Worm (Caenorhabditis elegans) whole organism, L1 larva: Measurements from ENCODE around the gene lron-12.

Experiments used
- C34B4.2 ChIP-seq: sonication (generic microtip); optimal IDR thresholded peaks from 2 replicates; lab custom pipeline; 2017; ENCODE audit warnings: mild to moderate bottlenecking, missing genetic modification characterization, missing compliant biosample characterization
- aly-2 ChIP-seq: fragments of 150-350 bp; optimal IDR thresholded peaks from 2 replicates; lab custom pipeline; 2014; ENCODE audit warnings: missing biosample characterization, missing genetic modification characterization
- ama-1 ChIP-seq: fragments of 150-350 bp; optimal IDR thresholded peaks from 2 replicates; lab custom pipeline; 2014
- ceh-82 ChIP-seq, 3 experiments: fragments of 150-350 bp in 1 of 3; sonication (generic microtip) in 2 of 3; optimal IDR thresholded peaks; 2 replicates each; lab custom pipeline; 2014 to 2017; ENCODE audit warnings: missing biosample characterization in 3 of 3, missing genetic modification characterization in 3 of 3
- dsc-1 ChIP-seq: sonication (generic microtip); optimal IDR thresholded peaks from 2 replicates; lab custom pipeline; 2016; ENCODE audit warnings: mild to moderate bottlenecking, missing genetic modification characterization, missing compliant biosample characterization
- efl-1 ChIP-seq, 4 experiments: fragments of 150-350 bp; optimal IDR thresholded peaks in 3 of 4; peaks in 1 of 4; 1 replicate in 1 of 4; 2 replicates in 3 of 4; lab custom pipeline; 2014; ENCODE audit warnings: missing biosample characterization in 2 of 4, missing genetic modification characterization in 2 of 4, missing genetic modification reagents in 2 of 4
- egl-27 ChIP-seq, 2 experiments: fragments of 150-350 bp in 1 of 2; sonication (generic microtip); optimal IDR thresholded peaks; 3 replicates each; lab custom pipeline; 2017 to 2018; ENCODE audit warnings: missing biosample characterization in 2 of 2, missing genetic modification characterization in 2 of 2, missing genetic modification reagents in 2 of 2
- ets-5 ChIP-seq: fragments of 200-800 bp; sonication (Bioruptor generic); IDR thresholded peaks from 2 replicates; pipeline ENCODE4 v1.3.6; 2022; ENCODE audit warnings: missing genetic modification characterization, missing compliant biosample characterization
- fkh-8 ChIP-seq: sonication (generic microtip); optimal IDR thresholded peaks from 2 replicates; lab custom pipeline; 2016; ENCODE audit warnings: mild to moderate bottlenecking, missing genetic modification characterization, missing compliant biosample characterization
- hlh-17 ChIP-seq: fragments of 200-800 bp; sonication (Bioruptor generic); optimal IDR thresholded peaks from 2 replicates; lab custom pipeline; 2018; ENCODE audit warnings: missing genetic modification characterization, mild to moderate bottlenecking, missing compliant biosample characterization, moderate library complexity, borderline replicate concordance
- hlh-4 ChIP-seq: sonication (generic microtip); optimal IDR thresholded peaks from 2 replicates; lab custom pipeline; 2016; ENCODE audit warnings: mild to moderate bottlenecking, missing genetic modification characterization, missing compliant biosample characterization
- hpl-2 ChIP-seq: fragments of 150-350 bp; optimal IDR thresholded peaks from 2 replicates; lab custom pipeline; 2014; ENCODE audit warnings: missing biosample characterization, missing genetic modification reagents, missing genetic modification characterization
- irx-1 ChIP-seq: sonication (generic microtip); optimal IDR thresholded peaks from 2 replicates; lab custom pipeline; 2016; ENCODE audit warnings: missing genetic modification characterization, missing compliant biosample characterization
- isw-1 ChIP-seq: fragments of 200-800 bp; sonication (Bioruptor generic); IDR thresholded peaks from 2 replicates; pipeline ENCODE4 v1.3.6; 2022; ENCODE audit warnings: missing genetic modification characterization, missing compliant biosample characterization
- lin-14 ChIP-seq: fragments of 200-800 bp; sonication (Bioruptor generic); optimal IDR thresholded peaks from 2 replicates; lab custom pipeline; 2018; ENCODE audit warnings: mild to moderate bottlenecking, missing genetic modification characterization, moderate library complexity, missing compliant biosample characterization
- lin-15B ChIP-seq: fragments of 150-350 bp; sonication (generic microtip); optimal IDR thresholded peaks from 3 replicates; lab custom pipeline; 2014; ENCODE audit warnings: missing biosample characterization, missing genetic modification characterization
- lin-35 ChIP-seq, 2 experiments: fragments of 150-350 bp; optimal IDR thresholded peaks; 2 replicates each; lab custom pipeline; 2014; ENCODE audit warnings: missing biosample characterization in 2 of 2, missing genetic modification characterization in 2 of 2, missing genetic modification reagents in 2 of 2
- lir-3 ChIP-seq: sonication (generic microtip); optimal IDR thresholded peaks from 2 replicates; lab custom pipeline; 2016; ENCODE audit warnings: mild to moderate bottlenecking, missing genetic modification characterization, moderate library complexity, missing compliant biosample characterization; ENCODE audit not compliant: poor library complexity
- lsy-2 ChIP-seq, 2 experiments: fragments of 150-350 bp; optimal IDR thresholded peaks; 2 replicates each; lab custom pipeline; 2014; ENCODE audit warnings: missing biosample characterization in 2 of 2, missing genetic modification characterization in 2 of 2
- mef-2 ChIP-seq: fragments of 150-350 bp; optimal IDR thresholded peaks from 2 replicates; lab custom pipeline; 2014; ENCODE audit warnings: missing biosample characterization, missing genetic modification characterization
- nhr-11 ChIP-seq: fragments of 150-350 bp; optimal IDR thresholded peaks from 2 replicates; lab custom pipeline; 2014; ENCODE audit warnings: missing biosample characterization, missing genetic modification characterization
- nhr-12 ChIP-seq: sonication (generic microtip); optimal IDR thresholded peaks from 2 replicates; lab custom pipeline; 2017; ENCODE audit warnings: missing biosample characterization, missing genetic modification characterization
- nhr-237 ChIP-seq: fragments of 150-350 bp; optimal IDR thresholded peaks from 2 replicates; lab custom pipeline; 2014; ENCODE audit warnings: missing biosample characterization, missing genetic modification characterization
- nhr-28 ChIP-seq: fragments of 150-350 bp; optimal IDR thresholded peaks from 2 replicates; lab custom pipeline; 2014; ENCODE audit warnings: missing biosample characterization, missing genetic modification characterization
- nhr-47 ChIP-seq: sonication (generic microtip); optimal IDR thresholded peaks from 2 replicates; lab custom pipeline; 2016; ENCODE audit warnings: mild to moderate bottlenecking, missing genetic modification characterization, moderate library complexity, missing compliant biosample characterization
- nhr-76 ChIP-seq: sonication (generic microtip); optimal IDR thresholded peaks from 2 replicates; lab custom pipeline; 2017; ENCODE audit warnings: missing biosample characterization, missing genetic modification characterization
- nhr-77 ChIP-seq: fragments of 150-350 bp; optimal IDR thresholded peaks from 2 replicates; lab custom pipeline; 2014; ENCODE audit warnings: missing biosample characterization, missing genetic modification characterization
- nhr-85 ChIP-seq: sonication (generic microtip); peaks from one replicate; lab custom pipeline; 2016; ENCODE audit warnings: missing genetic modification characterization, inconsistent platforms, missing compliant biosample characterization
- nhr-90 ChIP-seq: sonication (generic microtip); optimal IDR thresholded peaks from 2 replicates; lab custom pipeline; 2016; ENCODE audit warnings: mild to moderate bottlenecking, missing genetic modification characterization, missing compliant biosample characterization; ENCODE audit not compliant: poor library complexity
- pax-3 ChIP-seq: fragments of 200-800 bp; sonication (Bioruptor generic); optimal IDR thresholded peaks from 2 replicates; lab custom pipeline; 2018; ENCODE audit warnings: mild to moderate bottlenecking, missing genetic modification characterization, moderate library complexity, missing compliant biosample characterization
- pqm-1 ChIP-seq: sonication (generic microtip); optimal IDR thresholded peaks from 3 replicates; lab custom pipeline; 2017; ENCODE audit warnings: missing biosample characterization, missing genetic modification characterization
- skn-1 ChIP-seq: fragments of 150-350 bp; optimal IDR thresholded peaks from 2 replicates; lab custom pipeline; 2014; ENCODE audit warnings: missing biosample characterization, missing genetic modification characterization
- snu-23 ChIP-seq: sonication (generic microtip); optimal IDR thresholded peaks from 2 replicates; lab custom pipeline; 2016; ENCODE audit warnings: missing genetic modification characterization, missing compliant biosample characterization
- sox-4 ChIP-seq: sonication (generic microtip); optimal IDR thresholded peaks from 2 replicates; lab custom pipeline; 2016; ENCODE audit warnings: missing genetic modification characterization, missing compliant biosample characterization
- sptf-1 ChIP-seq: fragments of 150-350 bp; optimal IDR thresholded peaks from 2 replicates; lab custom pipeline; 2014; ENCODE audit warnings: missing biosample characterization, missing genetic modification characterization
- unc-130 ChIP-seq: fragments of 150-350 bp; optimal IDR thresholded peaks from 2 replicates; lab custom pipeline; 2017; ENCODE audit warnings: missing biosample characterization, missing genetic modification characterization, inconsistent platforms
- unc-30 ChIP-seq: sonication (generic microtip); optimal IDR thresholded peaks from 2 replicates; lab custom pipeline; 2017; ENCODE audit warnings: missing biosample characterization, missing genetic modification characterization
- unc-86 ChIP-seq: sonication (generic microtip); optimal IDR thresholded peaks from 2 replicates; lab custom pipeline; 2016; ENCODE audit warnings: missing genetic modification characterization, missing compliant biosample characterization
- unc-98 ChIP-seq: fragments of 200-800 bp; sonication (Bioruptor generic); IDR thresholded peaks from 2 replicates; pipeline ENCODE4 v1.3.6; 2022; ENCODE audit warnings: missing genetic modification characterization, missing compliant biosample characterization
- zag-1 ChIP-seq: fragments of 150-350 bp; optimal IDR thresholded peaks from 2 replicates; lab custom pipeline; 2014; ENCODE audit warnings: missing biosample characterization, missing genetic modification characterization
- zip-4 ChIP-seq: fragments of 200-800 bp; sonication (Bioruptor generic); optimal IDR thresholded peaks from 2 replicates; lab custom pipeline; 2018; ENCODE audit warnings: mild to moderate bottlenecking, missing genetic modification characterization, moderate library complexity, missing compliant biosample characterization
- ztf-11 ChIP-seq, 2 experiments: sonication (generic microtip); optimal IDR thresholded peaks; 2 replicates each; lab custom pipeline; 2016 to 2017; ENCODE audit warnings: missing genetic modification characterization in 2 of 2, missing biosample characterization in 1 of 2, missing compliant biosample characterization in 1 of 2

lron-12 gene

ce11 chrIII:12130052-12130451 is 11.8 kb upstream of the lron-12 start, which contains the start of gene Y75B8A.6:
Y75B8A.6 (minus strand) TSS chrIII:12130343.
- no peak for TF ChIP-seq efl-1 (optimal IDR thresholded peaks at IDR 0.05; lab: Kevin White, UChicago)
- TF ChIP-seq efl-1 (GFP tag; optimal IDR thresholded peaks at IDR 0.05 in 1 of 2; lab: Kevin White, UChicago), result peak in 1 of 2 experiments; percentile 40
- TF ChIP-seq nhr-77, result no peak

ce11 chrIII:12124392-12124791 is 6.1 kb upstream of the lron-12 start:
- no peak for TF ChIP-seq ceh-82 (tag; optimal IDR thresholded peaks at IDR 0.05; lab: Kevin White, UChicago)
- no peak for TF ChIP-seq efl-1 (optimal IDR thresholded peaks at IDR 0.05; lab: Kevin White, UChicago)
- peak in 1 of 2 experiments; percentile 58 for TF ChIP-seq efl-1 (GFP tag; optimal IDR thresholded peaks at IDR 0.05 in 1 of 2; lab: Kevin White, UChicago)

- TF ChIP-seq snu-23 (GFP tag; lab: Kevin White, UChicago), result no peak
- no peak for TF ChIP-seq ceh-82 (tag; optimal IDR thresholded peaks at IDR 0.05; lab: Kevin White, UChicago)
- no peak for TF ChIP-seq unc-130 (tag; lab: Kevin White, UChicago)
- TF ChIP-seq efl-1 (optimal IDR thresholded peaks at IDR 0.05; lab: Kevin White, UChicago), result no peak
- no peak for TF ChIP-seq efl-1 (GFP tag; optimal IDR thresholded peaks at IDR 0.05 in 1 of 2; lab: Kevin White, UChicago)
- TF ChIP-seq lin-35 (GFP tag; optimal IDR thresholded peaks at IDR 0.05; lab: Kevin White, UChicago), result no peak
- TF ChIP-seq nhr-12, result no peak
- no peak for TF ChIP-seq unc-98
- TF ChIP-seq aly-2, result no peak
- TF ChIP-seq sox-4, result no peak
- TF ChIP-seq skn-1 (tag; lab: Kevin White, UChicago), result no peak
- TF ChIP-seq nhr-90 (tag; lab: Kevin White, UChicago), result no peak
- no peak for TF ChIP-seq dsc-1 (tag; lab: Kevin White, UChicago)
- no peak for TF ChIP-seq lir-3 (tag; lab: Kevin White, UChicago)
- no peak for TF ChIP-seq unc-30 (tag; lab: Kevin White, UChicago)
Measured at ce11 chrIII:12123427-12123826, 5.1 kb upstream of the lron-12 start.

ce11 chrIII:12121177-12121576 is 2.9 kb upstream of the lron-12 start:
- no peak for TF ChIP-seq sptf-1
- no peak for TF ChIP-seq isw-1 (GFP tag; lab: Robert Waterston, UW)
- no peak for TF ChIP-seq ama-1 (lab: Kevin White, UChicago)
- TF ChIP-seq efl-1 (optimal IDR thresholded peaks at IDR 0.05; lab: Kevin White, UChicago), result no peak
- no peak for TF ChIP-seq efl-1 (GFP tag; optimal IDR thresholded peaks at IDR 0.05 in 1 of 2; lab: Kevin White, UChicago)
- no peak for TF ChIP-seq hlh-4 (tag; lab: Kevin White, UChicago)
- TF ChIP-seq unc-86, result no peak
- TF ChIP-seq lsy-2 (tag; optimal IDR thresholded peaks at IDR 0.05; lab: Kevin White, UChicago), result no peak
- TF ChIP-seq ztf-11 (tag; optimal IDR thresholded peaks at IDR 0.05; lab: Kevin White, UChicago), result no peak
- TF ChIP-seq nhr-47 (tag; lab: Kevin White, UChicago), result no peak
- TF ChIP-seq lin-14 (GFP tag; lab: Kevin White, UChicago), result no peak
- TF ChIP-seq C34B4.2 (tag; lab: Kevin White, UChicago), result no peak
- no peak for TF ChIP-seq egl-27 (tag; optimal IDR thresholded peaks at IDR 0.05; lab: Kevin White, UChicago)
- TF ChIP-seq nhr-85 (tag; lab: Kevin White, UChicago), result no peak
- no peak for TF ChIP-seq ets-5 (GFP tag; lab: Robert Waterston, UW)
- no peak for TF ChIP-seq nhr-237
- TF ChIP-seq, all 84 proteins: peak for 0

ce11 chrIII:12119625-12120024 is 1.3 kb upstream of the lron-12 start:
- TF ChIP-seq nhr-76 (tag; lab: Kevin White, UChicago), result no peak
- no peak for TF ChIP-seq pqm-1 (tag; lab: Kevin White, UChicago)
- no peak for TF ChIP-seq mef-2
- TF ChIP-seq ztf-11 (tag; optimal IDR thresholded peaks at IDR 0.05; lab: Kevin White, UChicago), result no peak
- TF ChIP-seq lir-3 (tag; lab: Kevin White, UChicago), result no peak
- no peak for TF ChIP-seq unc-98
- no peak for TF ChIP-seq fkh-8 (tag; lab: Kevin White, UChicago)
- TF ChIP-seq zag-1 (tag; lab: Kevin White, UChicago), result no peak
- no peak for TF ChIP-seq pax-3 (tag; lab: Kevin White, UChicago)
- TF ChIP-seq nhr-237, result no peak
- TF ChIP-seq hpl-2 (GFP tag; lab: Kevin White, UChicago), result no peak
- TF ChIP-seq nhr-11, result no peak
- TF ChIP-seq hlh-17 (GFP tag; lab: Kevin White, UChicago), result no peak
- TF ChIP-seq lin-15B (tag; lab: Kevin White, UChicago), result no peak
- no peak for TF ChIP-seq nhr-28
- TF ChIP-seq hlh-4 (tag; lab: Kevin White, UChicago), result no peak
- TF ChIP-seq zip-4 (GFP tag; lab: Kevin White, UChicago), result no peak
- no peak for TF ChIP-seq irx-1 (tag; lab: Kevin White, UChicago)
